Worm (Caenorhabditis elegans) whole organism, mixed stage, embryonic: Measurements from ENCODE around the gene nhr-97.

ENCODE experiments used
- bed-3 ChIP-seq: fragments of 200-800 bp; sonication (Bioruptor generic); optimal IDR thresholded peaks from 3 replicates; lab custom pipeline; 2018; ENCODE audit warnings: mild to moderate bottlenecking, missing genetic modification characterization, moderate library complexity, missing compliant biosample characterization
- drap-1 ChIP-seq: fragments of 200-800 bp; sonication (Bioruptor generic); optimal IDR thresholded peaks from 3 replicates; lab custom pipeline; 2018; ENCODE audit warnings: mild to moderate bottlenecking, missing genetic modification characterization, missing compliant biosample characterization
- lsy-2 ChIP-seq: fragments of 150-350 bp; optimal IDR thresholded peaks from 2 replicates; lab custom pipeline; 2014; ENCODE audit warnings: missing biosample characterization, missing genetic modification characterization
- nhr-28 ChIP-seq: fragments of 150-350 bp; optimal IDR thresholded peaks from 2 replicates; lab custom pipeline; 2014; ENCODE audit warnings: missing biosample characterization, missing genetic modification characterization
- sptf-1 ChIP-seq: sonication (generic microtip); optimal IDR thresholded peaks from 2 replicates; lab custom pipeline; 2017; ENCODE audit warnings: mild to moderate bottlenecking, missing genetic modification characterization, moderate library complexity, missing compliant biosample characterization
- ztf-11 ChIP-seq: fragments of 150-350 bp; optimal IDR thresholded peaks from 2 replicates; lab custom pipeline; 2014; ENCODE audit warnings: missing biosample characterization, missing genetic modification characterization

DNA sequence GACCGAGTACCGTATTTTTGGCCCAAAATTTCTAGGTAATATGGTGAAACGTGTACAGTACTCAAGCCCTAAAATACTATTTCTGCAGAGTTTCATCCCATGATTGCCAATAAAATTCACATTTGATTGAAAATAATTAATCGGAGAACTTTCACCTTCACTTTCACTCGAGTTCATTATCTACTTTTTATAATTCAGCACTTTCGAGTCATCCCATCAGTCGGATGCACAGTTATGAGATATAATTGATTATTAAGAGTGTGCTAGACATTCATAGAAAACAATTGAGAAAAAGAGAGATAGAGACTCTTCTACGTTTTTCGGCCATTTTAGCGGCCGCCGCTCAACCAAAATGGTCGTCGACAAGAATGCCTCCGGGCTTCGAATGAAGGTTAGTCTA lies 45.3 kb downstream of the nhr-97 start, which contains the start of gene fat-3:
- TF ChIP-seq bed-3 (GFP tag; lab: Kevin White, UChicago) = no peak
- no peak for TF ChIP-seq drap-1 (GFP tag; lab: Kevin White, UChicago)
- TF ChIP-seq sptf-1 (tag; lab: Kevin White, UChicago) = no peak
- TF ChIP-seq ztf-11 (tag; lab: Kevin White, UChicago) = no peak
- TF ChIP-seq nhr-28 = no peak
- TF ChIP-seq lsy-2 (tag; lab: Kevin White, UChicago) = no peak
